Worm (Caenorhabditis elegans) whole organism, midembryonic: ENCODE data around the gene F41C3.7.

Source experiments
- cog-1 ChIP-seq: sonication (generic microtip); optimal IDR thresholded peaks from 2 replicates; lab custom pipeline; 2016; ENCODE audit warnings: missing genetic modification characterization, missing compliant biosample characterization
- tab-1 ChIP-seq: fragments of 200-800 bp; sonication (Bioruptor generic); IDR thresholded peaks from 2 replicates; pipeline ENCODE4 v1.3.6; 2022; ENCODE audit warnings: missing genetic modification characterization, missing compliant biosample characterization
- ztf-23 ChIP-seq: fragments of 200-800 bp; sonication (Bioruptor generic); IDR thresholded peaks from 2 replicates; pipeline ENCODE4 v1.3.6; 2022; ENCODE audit warnings: missing genetic modification reagents, missing genetic modification characterization, missing compliant biosample characterization

ce11 chrII:4727769-4728168, 2.1 kb upstream of the F41C3.7 start, which contains the start of gene ttr-41:
- TF ChIP-seq cog-1 (tag; lab: Kevin White, UChicago) (no peak), ztf-23 (GFP tag; lab: Robert Waterston, UW) (no peak), tab-1 (no peak)
